Fruit fly (Drosophila melanogaster): ENCODE measurements around the gene trn.

DNA sequence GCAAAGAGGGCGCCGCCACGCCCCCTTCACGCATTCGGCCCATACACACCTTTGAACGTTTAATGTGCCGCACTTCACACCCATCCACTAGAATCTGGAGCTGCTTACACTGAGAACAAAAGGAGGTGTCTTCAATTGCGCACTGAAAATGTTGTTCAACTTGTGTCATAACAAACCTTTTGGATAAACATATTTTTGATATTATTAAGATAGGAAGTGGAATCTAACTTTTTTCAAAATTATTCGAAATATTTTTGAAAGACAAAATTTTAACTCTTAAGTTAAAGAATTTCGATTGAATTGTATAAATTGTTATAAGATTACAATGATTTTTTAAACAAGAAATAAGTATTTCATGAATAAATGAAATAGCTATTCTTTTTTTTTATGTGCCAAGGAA is 45.8 kb upstream of the trn start:
- no peak for TF ChIP-seq pan (optimal IDR thresholded peaks at IDR 0.05)
- TF ChIP-seq EcR (GFP tag; optimal IDR thresholded peaks at IDR 0.05) = no peak
- no peak for TF ChIP-seq Dll (optimal IDR thresholded peaks at IDR 0.05)
- no peak for TF ChIP-seq psq (optimal IDR thresholded peaks at IDR 0.05)
